Worm (Caenorhabditis elegans) whole organism, L1 larva: Measurements from ENCODE around the gene oatr-1.
A peak's percentile ranks its signal among the peaks of the same experiment; 100 is the strongest.

Experiments
- C04F5.9 ChIP-seq: sonication (generic microtip); optimal IDR thresholded peaks from 2 replicates; lab custom pipeline; 2016; ENCODE audit warnings: missing genetic modification characterization, missing compliant biosample characterization
- C16A3.4 ChIP-seq: fragments of 150-350 bp; optimal IDR thresholded peaks from 2 replicates; lab custom pipeline; 2014; ENCODE audit warnings: missing biosample characterization, missing genetic modification characterization
- F16B12.6 ChIP-seq: fragments of 150-350 bp; optimal IDR thresholded peaks from 2 replicates; lab custom pipeline; 2014; ENCODE audit warnings: missing biosample characterization, missing genetic modification characterization
- Y116A8C.19 ChIP-seq: sonication (generic microtip); optimal IDR thresholded peaks from 2 replicates; lab custom pipeline; 2016; ENCODE audit warnings: missing compliant biosample characterization, missing genetic modification characterization, borderline replicate concordance
- aha-1 ChIP-seq: fragments of 150-350 bp; optimal IDR thresholded peaks from 2 replicates; lab custom pipeline; 2014; ENCODE audit warnings: missing biosample characterization, missing genetic modification characterization
- ama-1 ChIP-seq: fragments of 150-350 bp; optimal IDR thresholded peaks from 2 replicates; lab custom pipeline; 2014
- ceh-63 ChIP-seq: fragments of 200-800 bp; sonication (Bioruptor generic); optimal IDR thresholded peaks from 2 replicates; lab custom pipeline; 2018; ENCODE audit warnings: mild to moderate bottlenecking, missing genetic modification characterization, missing compliant biosample characterization
- ceh-8 ChIP-seq: fragments of 200-800 bp; sonication (Bioruptor generic); optimal IDR thresholded peaks from 2 replicates; lab custom pipeline; 2018; ENCODE audit warnings: mild to moderate bottlenecking, missing genetic modification characterization, moderate library complexity, missing compliant biosample characterization
- ceh-82 ChIP-seq, 3 experiments: fragments of 150-350 bp in 1 of 3; sonication (generic microtip) in 2 of 3; optimal IDR thresholded peaks; 2 replicates each; lab custom pipeline; 2014 to 2017; ENCODE audit warnings: missing biosample characterization in 3 of 3, missing genetic modification characterization in 3 of 3
- ceh-88 ChIP-seq: fragments of 200-800 bp; sonication (Bioruptor generic); IDR thresholded peaks from 2 replicates; pipeline ENCODE4 v1.3.6; 2022; ENCODE audit warnings: missing genetic modification characterization, missing compliant biosample characterization
- ceh-90 ChIP-seq: sonication (generic microtip); optimal IDR thresholded peaks from 2 replicates; lab custom pipeline; 2016; ENCODE audit warnings: missing genetic modification characterization, missing compliant biosample characterization
- ces-1 ChIP-seq: fragments of 150-350 bp; optimal IDR thresholded peaks from 2 replicates; lab custom pipeline; 2014; ENCODE audit warnings: missing biosample characterization, missing genetic modification reagents, missing genetic modification characterization
- dpl-1 ChIP-seq, 3 experiments: fragments of 150-350 bp in 2 of 3; sonication (generic microtip) in 1 of 3; optimal IDR thresholded peaks; 2 replicates each; lab custom pipeline; 2014 to 2017; ENCODE audit warnings: missing biosample characterization in 3 of 3, missing genetic modification characterization in 3 of 3, missing genetic modification reagents in 3 of 3
- egl-13 ChIP-seq: sonication (generic microtip); optimal IDR thresholded peaks from 2 replicates; lab custom pipeline; 2016; ENCODE audit warnings: missing genotype, missing genetic modification reagents, missing genetic modification characterization, missing compliant biosample characterization
- elt-2 ChIP-seq: sonication (generic microtip); optimal IDR thresholded peaks from 2 replicates; lab custom pipeline; 2016; ENCODE audit warnings: missing genetic modification characterization, mild to moderate bottlenecking, inconsistent platforms, missing compliant biosample characterization, missing genetic modification reagents
- ets-5 ChIP-seq: fragments of 200-800 bp; sonication (Bioruptor generic); IDR thresholded peaks from 2 replicates; pipeline ENCODE4 v1.3.6; 2022; ENCODE audit warnings: missing genetic modification characterization, missing compliant biosample characterization
- grh-1 ChIP-seq: fragments of 200-800 bp; sonication (Bioruptor generic); IDR thresholded peaks from 2 replicates; pipeline ENCODE4 v1.3.6; 2022; ENCODE audit warnings: missing genetic modification reagents, missing genetic modification characterization, missing compliant biosample characterization
- hlh-17 ChIP-seq: fragments of 200-800 bp; sonication (Bioruptor generic); optimal IDR thresholded peaks from 2 replicates; lab custom pipeline; 2018; ENCODE audit warnings: missing genetic modification characterization, mild to moderate bottlenecking, missing compliant biosample characterization, moderate library complexity, borderline replicate concordance
- hpl-2 ChIP-seq: fragments of 150-350 bp; optimal IDR thresholded peaks from 2 replicates; lab custom pipeline; 2014; ENCODE audit warnings: missing biosample characterization, missing genetic modification reagents, missing genetic modification characterization
- irx-1 ChIP-seq: sonication (generic microtip); optimal IDR thresholded peaks from 2 replicates; lab custom pipeline; 2016; ENCODE audit warnings: missing genetic modification characterization, missing compliant biosample characterization
- isw-1 ChIP-seq: fragments of 200-800 bp; sonication (Bioruptor generic); IDR thresholded peaks from 2 replicates; pipeline ENCODE4 v1.3.6; 2022; ENCODE audit warnings: missing genetic modification characterization, missing compliant biosample characterization
- lin-14 ChIP-seq: fragments of 200-800 bp; sonication (Bioruptor generic); optimal IDR thresholded peaks from 2 replicates; lab custom pipeline; 2018; ENCODE audit warnings: mild to moderate bottlenecking, missing genetic modification characterization, moderate library complexity, missing compliant biosample characterization
- lin-15B ChIP-seq: fragments of 150-350 bp; sonication (generic microtip); optimal IDR thresholded peaks from 3 replicates; lab custom pipeline; 2014; ENCODE audit warnings: missing biosample characterization, missing genetic modification characterization
- lin-35 ChIP-seq, 2 experiments: fragments of 150-350 bp; optimal IDR thresholded peaks; 2 replicates each; lab custom pipeline; 2014; ENCODE audit warnings: missing biosample characterization in 2 of 2, missing genetic modification characterization in 2 of 2, missing genetic modification reagents in 2 of 2
- lir-3 ChIP-seq: sonication (generic microtip); optimal IDR thresholded peaks from 2 replicates; lab custom pipeline; 2016; ENCODE audit warnings: mild to moderate bottlenecking, missing genetic modification characterization, moderate library complexity, missing compliant biosample characterization; ENCODE audit not compliant: poor library complexity
- lsy-2 ChIP-seq, 2 experiments: fragments of 150-350 bp; optimal IDR thresholded peaks; 2 replicates each; lab custom pipeline; 2014; ENCODE audit warnings: missing biosample characterization in 2 of 2, missing genetic modification characterization in 2 of 2
- mdl-1 ChIP-seq, 2 experiments: fragments of 150-350 bp; optimal IDR thresholded peaks; 2 replicates each; lab custom pipeline; 2014 to 2017; ENCODE audit warnings: missing biosample characterization in 2 of 2, missing genetic modification characterization in 2 of 2, inconsistent platforms in 1 of 2
- mep-1 ChIP-seq: fragments of 150-350 bp; optimal IDR thresholded peaks from 2 replicates; lab custom pipeline; 2014; ENCODE audit warnings: missing biosample characterization, missing genetic modification characterization
- nhr-11 ChIP-seq: fragments of 150-350 bp; optimal IDR thresholded peaks from 2 replicates; lab custom pipeline; 2014; ENCODE audit warnings: missing biosample characterization, missing genetic modification characterization
- nhr-12 ChIP-seq: sonication (generic microtip); optimal IDR thresholded peaks from 2 replicates; lab custom pipeline; 2017; ENCODE audit warnings: missing biosample characterization, missing genetic modification characterization
- nhr-19 ChIP-seq: fragments of 200-800 bp; sonication (Bioruptor generic); conservative IDR thresholded peaks from 2 replicates; pipeline ENCODE4 v1.3.6; 2022; ENCODE audit warnings: missing genetic modification characterization, missing compliant biosample characterization
- nhr-20 ChIP-seq: sonication (generic microtip); optimal IDR thresholded peaks from 2 replicates; lab custom pipeline; 2016; ENCODE audit warnings: mild to moderate bottlenecking, missing genetic modification characterization, missing compliant biosample characterization
- nhr-28 ChIP-seq: fragments of 150-350 bp; optimal IDR thresholded peaks from 2 replicates; lab custom pipeline; 2014; ENCODE audit warnings: missing biosample characterization, missing genetic modification characterization
- nhr-71 ChIP-seq: sonication (generic microtip); optimal IDR thresholded peaks from 2 replicates; lab custom pipeline; 2016; ENCODE audit warnings: mild to moderate bottlenecking, missing genetic modification characterization, moderate library complexity, missing compliant biosample characterization
- nhr-76 ChIP-seq: sonication (generic microtip); optimal IDR thresholded peaks from 2 replicates; lab custom pipeline; 2017; ENCODE audit warnings: missing biosample characterization, missing genetic modification characterization
- nhr-77 ChIP-seq: fragments of 150-350 bp; optimal IDR thresholded peaks from 2 replicates; lab custom pipeline; 2014; ENCODE audit warnings: missing biosample characterization, missing genetic modification characterization
- nhr-84 ChIP-seq: sonication (generic microtip); optimal IDR thresholded peaks from 2 replicates; lab custom pipeline; 2017; ENCODE audit warnings: missing biosample characterization, missing genetic modification characterization
- nhr-85 ChIP-seq: sonication (generic microtip); peaks from one replicate; lab custom pipeline; 2016; ENCODE audit warnings: missing genetic modification characterization, inconsistent platforms, missing compliant biosample characterization
- nhr-90 ChIP-seq: sonication (generic microtip); optimal IDR thresholded peaks from 2 replicates; lab custom pipeline; 2016; ENCODE audit warnings: mild to moderate bottlenecking, missing genetic modification characterization, missing compliant biosample characterization; ENCODE audit not compliant: poor library complexity
- pax-3 ChIP-seq: fragments of 200-800 bp; sonication (Bioruptor generic); optimal IDR thresholded peaks from 2 replicates; lab custom pipeline; 2018; ENCODE audit warnings: mild to moderate bottlenecking, missing genetic modification characterization, moderate library complexity, missing compliant biosample characterization
- pqm-1 ChIP-seq: sonication (generic microtip); optimal IDR thresholded peaks from 3 replicates; lab custom pipeline; 2017; ENCODE audit warnings: missing biosample characterization, missing genetic modification characterization
- snu-23 ChIP-seq: sonication (generic microtip); optimal IDR thresholded peaks from 2 replicates; lab custom pipeline; 2016; ENCODE audit warnings: missing genetic modification characterization, missing compliant biosample characterization
- swsn-7 ChIP-seq: sonication (generic microtip); optimal IDR thresholded peaks from 2 replicates; lab custom pipeline; 2016; ENCODE audit warnings: missing genetic modification characterization, missing compliant biosample characterization
- tbx-2 ChIP-seq: sonication (generic microtip); optimal IDR thresholded peaks from 2 replicates; lab custom pipeline; 2016; ENCODE audit warnings: missing genetic modification characterization, missing compliant biosample characterization
- unc-130 ChIP-seq: fragments of 150-350 bp; optimal IDR thresholded peaks from 2 replicates; lab custom pipeline; 2017; ENCODE audit warnings: missing biosample characterization, missing genetic modification characterization, inconsistent platforms
- unc-30 ChIP-seq: sonication (generic microtip); optimal IDR thresholded peaks from 2 replicates; lab custom pipeline; 2017; ENCODE audit warnings: missing biosample characterization, missing genetic modification characterization
- unc-62 ChIP-seq: fragments of 150-350 bp; optimal IDR thresholded peaks from 2 replicates; lab custom pipeline; 2014; ENCODE audit warnings: missing biosample characterization, missing genetic modification reagents, missing genetic modification characterization
- unc-98 ChIP-seq: fragments of 200-800 bp; sonication (Bioruptor generic); IDR thresholded peaks from 2 replicates; pipeline ENCODE4 v1.3.6; 2022; ENCODE audit warnings: missing genetic modification characterization, missing compliant biosample characterization
- vab-15 ChIP-seq: sonication (generic microtip); optimal IDR thresholded peaks from 2 replicates; lab custom pipeline; 2017; ENCODE audit warnings: missing genotype, mild to moderate bottlenecking, missing genetic modification characterization, missing compliant biosample characterization
- xbp-1 ChIP-seq: sonication (generic microtip); optimal IDR thresholded peaks from 2 replicates; lab custom pipeline; 2016; ENCODE audit warnings: missing genetic modification characterization, missing compliant biosample characterization

oatr-1 gene

DNA sequence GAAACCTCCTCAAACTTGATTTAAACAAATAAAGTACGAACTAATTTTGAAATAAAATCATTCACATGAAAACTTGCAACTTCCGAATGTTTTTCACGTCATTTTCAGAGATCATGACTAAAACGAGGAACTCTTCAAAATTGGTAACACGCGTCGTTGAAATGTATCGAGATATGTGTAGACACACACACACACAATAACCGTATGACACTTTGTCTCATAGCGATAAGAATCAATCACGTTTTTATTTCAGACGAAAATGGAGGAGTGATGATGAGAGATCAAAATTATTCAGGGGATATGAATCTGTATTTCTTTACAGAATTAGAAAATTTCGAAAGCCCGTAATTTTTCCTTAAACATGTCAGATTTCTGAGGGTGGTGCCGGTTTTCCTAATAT lies 26.7 kb upstream of the oatr-1 start:
- no peak for TF ChIP-seq lir-3 (tag; lab: Kevin White, UChicago)
- peak; percentile 30 for TF ChIP-seq nhr-71
- peak; percentile 28 for TF ChIP-seq snu-23
- TF ChIP-seq nhr-85 (tag; lab: Kevin White, UChicago), result peak; percentile 78
- TF ChIP-seq ceh-8 (GFP tag; lab: Kevin White, UChicago), result no peak
- peak; percentile 45 for TF ChIP-seq nhr-20
- 0 out of 2 replicates have a peak, but pooled peaks have one; percentile 4 for TF ChIP-seq nhr-19 (GFP tag; lab: Robert Waterston, UW)
- TF ChIP-seq hpl-2, result no peak
- TF ChIP-seq unc-130 (tag; lab: Kevin White, UChicago), result no peak
- TF ChIP-seq lin-35 (GFP tag; optimal IDR thresholded peaks at IDR 0.05; lab: Kevin White, UChicago), result peak in 1 of 2 experiments; percentile 50
- no peak for TF ChIP-seq vab-15 (tag; lab: Kevin White, UChicago)
- peak; percentile 45 for TF ChIP-seq lin-14
- TF ChIP-seq elt-2 (tag; lab: Kevin White, UChicago), result peak; percentile 46
- TF ChIP-seq, all 84 proteins: peak for 8

DNA sequence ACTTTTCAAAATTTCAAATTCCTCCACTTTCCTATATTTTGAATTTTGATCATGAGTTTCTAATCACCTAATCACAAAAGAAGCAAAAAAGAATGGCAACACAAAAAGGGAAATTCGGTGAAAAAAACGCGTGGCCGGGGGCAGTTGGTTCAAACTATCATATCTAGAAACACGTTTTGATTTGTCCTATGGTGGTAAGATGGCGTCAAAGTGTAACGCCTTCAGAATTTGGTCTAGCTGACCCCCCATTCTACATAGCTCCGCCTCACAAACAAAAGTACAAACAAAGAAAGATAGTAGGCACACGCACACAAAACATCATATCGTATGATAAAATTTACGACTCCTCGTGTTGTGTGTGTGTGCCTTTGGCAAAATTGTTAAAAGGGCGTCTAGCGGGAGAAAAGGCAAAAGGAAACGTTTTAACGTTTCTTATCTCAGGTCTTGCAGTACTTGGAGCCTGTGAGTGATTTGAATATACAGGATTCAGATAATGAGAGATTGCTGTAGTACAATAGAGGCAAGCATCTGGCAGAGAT lies 26.1 kb upstream of the oatr-1 start:
- no peak for TF ChIP-seq ceh-63 (GFP tag; lab: Kevin White, UChicago)
- no peak for TF ChIP-seq mep-1 (tag; lab: Kevin White, UChicago)
- TF ChIP-seq lsy-2 (tag; optimal IDR thresholded peaks at IDR 0.05; lab: Kevin White, UChicago), result no peak
- peak in 1 of 2 experiments; percentile 57 for TF ChIP-seq lin-35 (GFP tag; optimal IDR thresholded peaks at IDR 0.05; lab: Kevin White, UChicago)
- TF ChIP-seq dpl-1 (GFP tag; optimal IDR thresholded peaks at IDR 0.05; lab: Kevin White, UChicago), result no peak
- TF ChIP-seq nhr-84, result no peak
- no peak for TF ChIP-seq Y116A8C.19
- no peak for TF ChIP-seq unc-98 (GFP tag; lab: Robert Waterston, UW)
- no peak for TF ChIP-seq lir-3 (tag; lab: Kevin White, UChicago)
- TF ChIP-seq ceh-88 (GFP tag; lab: Robert Waterston, UW), result no peak
- TF ChIP-seq F16B12.6 (tag; lab: Kevin White, UChicago), result no peak
- peak; percentile 35 for TF ChIP-seq nhr-90 (tag; lab: Kevin White, UChicago)
- peak; percentile 45 for TF ChIP-seq nhr-85 (tag; lab: Kevin White, UChicago)
- TF ChIP-seq aha-1, result no peak
- peak; percentile 72 for TF ChIP-seq elt-2 (tag; lab: Kevin White, UChicago)
- TF ChIP-seq ceh-90 (tag; lab: Kevin White, UChicago), result no peak
- TF ChIP-seq pax-3 (tag; lab: Kevin White, UChicago), result no peak
- no peak for TF ChIP-seq ces-1 (GFP tag; lab: Kevin White, UChicago)
- no peak for TF ChIP-seq C16A3.4
- no peak for TF ChIP-seq nhr-28
- no peak for TF ChIP-seq nhr-76 (tag; lab: Kevin White, UChicago)
- TF ChIP-seq irx-1 (tag; lab: Kevin White, UChicago), result no peak
- TF ChIP-seq grh-1 (GFP tag; lab: Robert Waterston, UW), result no peak
- TF ChIP-seq nhr-77, result no peak
- no peak for TF ChIP-seq nhr-12 (tag; lab: Kevin White, UChicago)
- peak; percentile 16 for TF ChIP-seq nhr-20
- no peak for TF ChIP-seq ama-1 (lab: Kevin White, UChicago)
- TF ChIP-seq nhr-19 (GFP tag; lab: Robert Waterston, UW), result peak; percentile 34
- TF ChIP-seq egl-13, result no peak
- peak; percentile 28 for TF ChIP-seq nhr-71
- TF ChIP-seq pqm-1 (tag; lab: Kevin White, UChicago), result no peak
- no peak for TF ChIP-seq ceh-82 (tag; optimal IDR thresholded peaks at IDR 0.05; lab: Kevin White, UChicago)
- no peak for TF ChIP-seq unc-30
- no peak for TF ChIP-seq tbx-2 (tag; lab: Kevin White, UChicago)
- no peak for TF ChIP-seq snu-23
- TF ChIP-seq hlh-17 (GFP tag; lab: Kevin White, UChicago), result no peak
- TF ChIP-seq unc-62 (GFP tag; lab: Kevin White, UChicago), result no peak
- peak in 1 of 2 experiments; percentile 31 for TF ChIP-seq mdl-1 (tag; optimal IDR thresholded peaks at IDR 0.05; lab: Kevin White, UChicago)
- TF ChIP-seq xbp-1 (tag; lab: Kevin White, UChicago), result no peak
- no peak for TF ChIP-seq nhr-11
- TF ChIP-seq lin-15B (tag; lab: Kevin White, UChicago), result no peak
- no peak for TF ChIP-seq isw-1 (GFP tag; lab: Robert Waterston, UW)
- TF ChIP-seq ets-5 (GFP tag; lab: Robert Waterston, UW), result no peak
- TF ChIP-seq C04F5.9 (tag; lab: Kevin White, UChicago), result no peak
- no peak for TF ChIP-seq swsn-7 (tag; lab: Kevin White, UChicago)
